Worm (Caenorhabditis elegans) whole organism, L4 larva: ENCODE measurements around the gene col-104.

Source experiments
- ceh-20 ChIP-seq: fragments of 200-800 bp; sonication (Bioruptor generic); IDR thresholded peaks from 2 replicates; pipeline ENCODE4 v1.3.6; 2022; ENCODE audit warnings: missing genetic modification reagents, missing genetic modification characterization, missing compliant biosample characterization
- lin-13 ChIP-seq: fragments of 150-350 bp; optimal IDR thresholded peaks from 2 replicates; lab custom pipeline; 2014; ENCODE audit warnings: missing biosample characterization, missing genetic modification reagents, missing genetic modification characterization
- nhr-6 ChIP-seq: fragments of 150-350 bp; optimal IDR thresholded peaks from 2 replicates; lab custom pipeline; 2014; ENCODE audit warnings: missing biosample characterization, missing genetic modification characterization
- nhr-76 ChIP-seq: fragments of 150-350 bp; optimal IDR thresholded peaks from 2 replicates; lab custom pipeline; 2014; ENCODE audit warnings: missing biosample characterization, missing genetic modification characterization
- pqm-1 ChIP-seq: sonication (generic microtip); optimal IDR thresholded peaks from 2 replicates; lab custom pipeline; 2017; ENCODE audit warnings: missing biosample characterization, missing genetic modification characterization
- snpc-4 ChIP-seq: fragments of 150-350 bp; optimal IDR thresholded peaks from 2 replicates; lab custom pipeline; 2014; ENCODE audit warnings: missing biosample characterization, missing genetic modification characterization

ce11 chrIV:1355147-1355546, at the start of gene col-104:
- TF ChIP-seq lin-13 (GFP tag; lab: Kevin White, UChicago) (no peak), nhr-6 (tag; lab: Kevin White, UChicago) (no peak), ceh-20 (no peak), snpc-4 (no peak), nhr-76 (tag; lab: Kevin White, UChicago) (no peak), pqm-1 (tag; lab: Kevin White, UChicago) (no peak)
